Fruit fly (Drosophila melanogaster) whole organism, embryonic: ENCODE measurements around the gene dachs.

Experiments used
- Adf1 ChIP-seq: fragments of 200-800 bp; sonication (Bioruptor generic); IDR thresholded peaks from 2 replicates; pipeline ENCODE4 v1.3.6; 2022; ENCODE audit warnings: missing biosample characterization, missing genetic modification characterization
- CG1024 ChIP-seq: fragments of 200-800 bp; sonication (Bioruptor generic); IDR thresholded peaks from 2 replicates; pipeline ENCODE4 v1.3.6; 2022; ENCODE audit warnings: missing biosample characterization, missing genetic modification characterization
- CG10321 ChIP-seq: fragments of 200-800 bp; sonication (Bioruptor generic); IDR thresholded peaks from 2 replicates; pipeline ENCODE4 v1.3.6; 2022; ENCODE audit warnings: missing biosample characterization, missing genetic modification characterization
- CG10565 ChIP-seq: fragments of 200-800 bp; sonication (Bioruptor generic); optimal IDR thresholded peaks from 3 replicates; lab custom pipeline; 2016; ENCODE audit warnings: missing biosample characterization, mild to moderate bottlenecking, missing genetic modification characterization
- CG13296 ChIP-seq: fragments of 200-800 bp; sonication (Bioruptor generic); optimal IDR thresholded peaks from 3 replicates; lab custom pipeline; 2018; ENCODE audit warnings: missing biosample characterization, mild to moderate bottlenecking, missing genetic modification characterization
- CG14710 ChIP-seq: fragments of 200-800 bp; sonication (Bioruptor generic); optimal IDR thresholded peaks from 3 replicates; lab custom pipeline; 2019; ENCODE audit warnings: missing biosample characterization, mild to moderate bottlenecking, missing genetic modification characterization, moderate library complexity
- CG14860 ChIP-seq: fragments of 200-800 bp; sonication (Bioruptor generic); IDR thresholded peaks from 3 replicates; pipeline ENCODE4 v1.3.6; 2022; ENCODE audit warnings: missing biosample characterization, missing genetic modification characterization; ENCODE audit not compliant: partially characterized antibody
- CG17385 ChIP-seq: fragments of 200-800 bp; sonication (Bioruptor generic); optimal IDR thresholded peaks from 3 replicates; lab custom pipeline; 2018; ENCODE audit warnings: missing biosample characterization, mild to moderate bottlenecking, missing genetic modification characterization
- CG18262 ChIP-seq: fragments of 200-800 bp; optimal IDR thresholded peaks from 3 replicates; lab custom pipeline; 2019; ENCODE audit warnings: missing biosample characterization, mild to moderate bottlenecking, missing genetic modification characterization, moderate library complexity
- CG2129 ChIP-seq: fragments of 200-800 bp; sonication (Bioruptor generic); IDR thresholded peaks from 2 replicates; pipeline ENCODE4 v1.3.6; 2022; ENCODE audit warnings: missing biosample characterization, missing genetic modification characterization; ENCODE audit not compliant: partially characterized antibody
- CG2678 ChIP-seq: fragments of 200-800 bp; sonication (Bioruptor generic); optimal IDR thresholded peaks from 3 replicates; lab custom pipeline; 2019; ENCODE audit warnings: missing biosample characterization, mild to moderate bottlenecking, missing genetic modification characterization, moderate library complexity
- CG31365 ChIP-seq: fragments of 200-800 bp; sonication (Bioruptor generic); optimal IDR thresholded peaks from 2 replicates; lab custom pipeline; 2018; ENCODE audit warnings: missing biosample characterization, mild to moderate bottlenecking, missing genetic modification characterization
- CG31441 ChIP-seq: fragments of 200-800 bp; sonication (Bioruptor generic); IDR thresholded peaks from 2 replicates; pipeline ENCODE4 v1.3.6; 2022; ENCODE audit warnings: missing biosample characterization, missing genetic modification characterization
- CG34422 ChIP-seq: fragments of 200-800 bp; sonication (Bioruptor generic); IDR thresholded peaks from 3 replicates; pipeline ENCODE4 v1.3.6; 2022; ENCODE audit warnings: missing biosample characterization, missing genetic modification characterization
- CG3995 ChIP-seq: fragments of 200-800 bp; sonication (Bioruptor generic); optimal IDR thresholded peaks from 3 replicates; lab custom pipeline; 2016; ENCODE audit warnings: missing biosample characterization, missing genetic modification characterization
- CG4328 ChIP-seq: fragments of 200-800 bp; sonication (Bioruptor generic); optimal IDR thresholded peaks from 3 replicates; lab custom pipeline; 2017; ENCODE audit warnings: missing biosample characterization, missing genetic modification reagents, missing genetic modification characterization
- CG4360 ChIP-seq: fragments of 200-800 bp; sonication (Bioruptor generic); IDR thresholded peaks from 2 replicates; pipeline ENCODE4 v1.3.6; 2022; ENCODE audit warnings: missing biosample characterization, missing genetic modification characterization
- CG6654 ChIP-seq: fragments of 200-800 bp; sonication (Bioruptor generic); optimal IDR thresholded peaks from 2 replicates; lab custom pipeline; 2017; ENCODE audit warnings: missing biosample characterization, mild to moderate bottlenecking, missing genetic modification characterization
- CG7357 ChIP-seq: fragments of 200-800 bp; sonication (Bioruptor generic); IDR thresholded peaks from 3 replicates; pipeline ENCODE4 v1.3.6; 2022; ENCODE audit warnings: missing biosample characterization, missing genetic modification characterization
- CG8089 ChIP-seq: fragments of 200-800 bp; sonication (Bioruptor generic); optimal IDR thresholded peaks from 3 replicates; lab custom pipeline; 2016; ENCODE audit warnings: missing biosample characterization, missing genetic modification characterization
- CG8281 ChIP-seq: fragments of 200-800 bp; sonication (Bioruptor generic); optimal IDR thresholded peaks from 2 replicates; lab custom pipeline; 2018; ENCODE audit warnings: missing biosample characterization, mild to moderate bottlenecking, missing genetic modification characterization, moderate library complexity
- Dad ChIP-seq: fragments of 200-800 bp; sonication (Bioruptor generic); optimal IDR thresholded peaks from 3 replicates; lab custom pipeline; 2016; ENCODE audit warnings: missing biosample characterization, missing genetic modification characterization
- Dll ChIP-seq: fragments of 200-800 bp; sonication (Bioruptor generic); IDR thresholded peaks from 4 replicates; pipeline ENCODE4 v1.3.6; 2022; ENCODE audit warnings: missing biosample characterization, missing genetic modification characterization; ENCODE audit not compliant: partially characterized antibody
- Fer1 ChIP-seq: fragments of 200-800 bp; sonication (Bioruptor generic); optimal IDR thresholded peaks from 2 replicates; lab custom pipeline; 2017; ENCODE audit warnings: missing biosample characterization, mild to moderate bottlenecking, missing genetic modification characterization
- Hr51 ChIP-seq, 2 experiments: fragments of 200-800 bp; sonication (Bioruptor generic); optimal IDR thresholded peaks; 2 replicates in 1 of 2; 3 replicates in 1 of 2; lab custom pipeline; 2016 to 2018; ENCODE audit warnings: missing biosample characterization in 2 of 2, missing genetic modification characterization in 2 of 2, mild to moderate bottlenecking in 1 of 2, moderate library complexity in 1 of 2
- Jarid2 ChIP-seq: fragments of 200-800 bp; sonication (Bioruptor generic); optimal IDR thresholded peaks from 3 replicates; lab custom pipeline; 2017; ENCODE audit warnings: mild to moderate bottlenecking, missing biosample characterization, missing genetic modification reagents, missing genetic modification characterization
- Kr ChIP-seq: fragments of 200-800 bp; sonication (Bioruptor generic); optimal IDR thresholded peaks from 2 replicates; lab custom pipeline; 2017; ENCODE audit warnings: missing biosample characterization, mild to moderate bottlenecking, missing genetic modification characterization
- Lpt ChIP-seq: fragments of >200 bp; optimal IDR thresholded peaks from 2 replicates; lab custom pipeline; 2018; ENCODE audit warnings: missing biosample characterization, missing genetic modification characterization
- Meics ChIP-seq: fragments of 200-800 bp; sonication (Bioruptor generic); optimal IDR thresholded peaks from 2 replicates; lab custom pipeline; 2017; ENCODE audit warnings: missing biosample characterization, mild to moderate bottlenecking, missing genetic modification characterization
- Myb ChIP-seq: fragments of 200-800 bp; sonication (Bioruptor generic); optimal IDR thresholded peaks from 2 replicates; lab custom pipeline; 2016; ENCODE audit warnings: missing biosample characterization, missing genetic modification characterization
- Nf-YB ChIP-seq: fragments of 200-800 bp; sonication (Bioruptor generic); optimal IDR thresholded peaks from 3 replicates; lab custom pipeline; 2019; ENCODE audit warnings: missing biosample characterization, mild to moderate bottlenecking, missing genetic modification characterization, moderate library complexity
- Optix ChIP-seq: fragments of 200-800 bp; sonication (Bioruptor generic); IDR thresholded peaks from 3 replicates; pipeline ENCODE4 v1.3.6; 2022; ENCODE audit warnings: missing biosample characterization, missing genetic modification characterization
- Six4 ChIP-seq: fragments of 200-800 bp; sonication (Bioruptor generic); optimal IDR thresholded peaks from 2 replicates; lab custom pipeline; 2016; ENCODE audit warnings: missing biosample characterization, missing genetic modification characterization
- abd-A ChIP-seq: fragments of 200-800 bp; sonication (Bioruptor generic); optimal IDR thresholded peaks from 3 replicates; lab custom pipeline; 2019; ENCODE audit warnings: missing biosample characterization, mild to moderate bottlenecking, missing genetic modification characterization, moderate library complexity
- al ChIP-seq: fragments of 200-800 bp; sonication (Bioruptor generic); IDR thresholded peaks from 2 replicates; pipeline ENCODE4 v1.3.6; 2022; ENCODE audit warnings: missing biosample characterization, missing genetic modification characterization
- cg ChIP-seq: fragments of 200-800 bp; sonication (Bioruptor generic); optimal IDR thresholded peaks from 3 replicates; lab custom pipeline; 2019; ENCODE audit warnings: missing biosample characterization, mild to moderate bottlenecking, missing genetic modification characterization, moderate library complexity
- ewg ChIP-seq: fragments of 200-800 bp; sonication (Bioruptor generic); optimal IDR thresholded peaks from 3 replicates; lab custom pipeline; 2017; ENCODE audit warnings: mild to moderate bottlenecking, missing biosample characterization, missing genetic modification reagents, missing genetic modification characterization
- grau ChIP-seq: fragments of 200-800 bp; optimal IDR thresholded peaks from 3 replicates; lab custom pipeline; 2019; ENCODE audit warnings: missing biosample characterization, mild to moderate bottlenecking, missing genetic modification characterization, moderate library complexity
- hbn ChIP-seq: fragments of 200-800 bp; sonication (Bioruptor generic); IDR thresholded peaks from 2 replicates; pipeline ENCODE4 v1.3.6; 2022; ENCODE audit warnings: missing biosample characterization, missing genetic modification characterization; ENCODE audit not compliant: partially characterized antibody
- hkb ChIP-seq, 2 experiments: fragments of 200-800 bp in 1 of 2; fragments of >200 bp in 1 of 2; sonication (Bioruptor generic) in 1 of 2; IDR thresholded peaks in 1 of 2; optimal IDR thresholded peaks in 1 of 2; 2 replicates each; pipeline versions ENCODE4 v1.3.6 to Lab custom; 2017 to 2022; ENCODE audit warnings: missing biosample characterization in 1 of 2, missing genetic modification characterization in 1 of 2
- kah ChIP-seq: fragments of 200-800 bp; sonication (Bioruptor generic); optimal IDR thresholded peaks from 2 replicates; lab custom pipeline; 2018; ENCODE audit warnings: missing biosample characterization, mild to moderate bottlenecking, missing genetic modification characterization
- pfk ChIP-seq: fragments of 200-800 bp; sonication (Bioruptor generic); optimal IDR thresholded peaks from 2 replicates; lab custom pipeline; 2018; ENCODE audit warnings: missing biosample characterization, mild to moderate bottlenecking, missing genetic modification characterization, moderate library complexity
- rib ChIP-seq: fragments of 200-800 bp; sonication (Bioruptor generic); IDR thresholded peaks from 2 replicates; pipeline ENCODE4 v1.3.6; 2022; ENCODE audit warnings: missing biosample characterization, missing genetic modification characterization
- sd ChIP-seq: fragments of 200-800 bp; sonication (Bioruptor generic); optimal IDR thresholded peaks from 3 replicates; lab custom pipeline; 2018; ENCODE audit warnings: missing biosample characterization, mild to moderate bottlenecking, missing genetic modification characterization, moderate library complexity
- sna ChIP-seq: fragments of 200-800 bp; sonication (Bioruptor generic); IDR thresholded peaks from 2 replicates; pipeline ENCODE4 v1.3.6; 2022; ENCODE audit warnings: missing biosample characterization, missing genetic modification characterization; ENCODE audit not compliant: partially characterized antibody
- ttk ChIP-seq: fragments of 200-800 bp; sonication (Bioruptor generic); IDR thresholded peaks from 2 replicates; pipeline ENCODE4 v2.1.2; 2022; ENCODE audit warnings: missing biosample characterization, missing genetic modification characterization
- tx ChIP-seq: fragments of 200-800 bp; sonication (Bioruptor generic); optimal IDR thresholded peaks from 2 replicates; lab custom pipeline; 2016; ENCODE audit warnings: missing biosample characterization, missing genetic modification characterization
- wek ChIP-seq: fragments of 200-800 bp; sonication (Bioruptor generic); optimal IDR thresholded peaks from 3 replicates; lab custom pipeline; 2018; ENCODE audit warnings: missing biosample characterization, mild to moderate bottlenecking, missing genetic modification characterization, moderate library complexity

Gene dachs

dm6 chr2L:8521724-8522309 is 55.2 kb downstream of the dachs start, which contains the start of gene Acer (continued):
- peak; percentile 44; the same call in 1 of the 2 replicates for TF ChIP-seq Adf1 (GFP tag; lab: Robert Waterston, UW)
- TF ChIP-seq Dad (GFP tag; lab: Kevin White, UChicago), result no peak
- TF ChIP-seq al (GFP tag; lab: Robert Waterston, UW), result no peak
- peak; percentile 11 for TF ChIP-seq pfk (GFP tag; lab: Kevin White, UChicago)
- peak; percentile 0 for TF ChIP-seq CG18262 (tag; lab: Kevin White, UChicago)
- peak; percentile 41 for TF ChIP-seq CG14710 (tag; lab: Kevin White, UChicago)
- TF ChIP-seq CG7357, result no peak
- TF ChIP-seq cg (GFP tag; lab: Kevin White, UChicago), result peak; percentile 70
- no peak for TF ChIP-seq Six4
- TF ChIP-seq hkb (optimal IDR thresholded peaks at IDR 0.05; lab: Kevin White, UChicago), result no peak
- 0 out of 2 replicates have a peak, but pooled peaks have one; percentile 13 for TF ChIP-seq hkb (GFP tag; IDR thresholded peaks at IDR 0.05; lab: Robert Waterston, UW)
- peak; percentile 24 for TF ChIP-seq Kr (GFP tag; lab: Kevin White, UChicago)
- TF ChIP-seq CG31365, result peak; percentile 35
- no peak for TF ChIP-seq Optix (GFP tag; lab: Robert Waterston, UW)
- peak; percentile 75 for TF ChIP-seq Jarid2 (GFP tag; lab: Kevin White, UChicago)
- TF ChIP-seq Lpt (GFP tag; lab: Kevin White, UChicago), result no peak
- TF ChIP-seq Fer1, result peak; percentile 8
- peak; percentile 22 for TF ChIP-seq CG13296
- no peak for TF ChIP-seq ttk
- peak; percentile 95 for TF ChIP-seq wek
- no peak for TF ChIP-seq CG8089 (GFP tag; lab: Kevin White, UChicago)
- no peak for TF ChIP-seq CG2678 (tag; lab: Kevin White, UChicago)
- no peak for TF ChIP-seq CG8281 (tag; lab: Kevin White, UChicago)
- peak; percentile 5 for TF ChIP-seq Nf-YB (GFP tag; lab: Kevin White, UChicago)
- TF ChIP-seq Hr51 (GFP tag; optimal IDR thresholded peaks at IDR 0.05; lab: Kevin White, UChicago), result no peak
- no peak for TF ChIP-seq Meics (GFP tag; lab: Kevin White, UChicago)
- peak; percentile 37 for TF ChIP-seq Myb (GFP tag; lab: Kevin White, UChicago)
- peak; percentile 53; the same call in 1 of the 3 replicates for TF ChIP-seq CG34422 (GFP tag; lab: Robert Waterston, UW)
- peak; percentile 60; the same call in 3 of the 4 replicates for TF ChIP-seq Dll (GFP tag; lab: Robert Waterston, UW)
- peak; percentile 54 for TF ChIP-seq sd (tag; lab: Kevin White, UChicago)
- TF ChIP-seq CG3995, result peak; percentile 24
- no peak for TF ChIP-seq CG4360 (GFP tag; lab: Robert Waterston, UW)
- TF ChIP-seq CG31441 (GFP tag; lab: Robert Waterston, UW), result 0 out of 2 replicates have a peak, but pooled peaks have one; percentile 25
- TF ChIP-seq grau (tag; lab: Kevin White, UChicago), result no peak
- peak; percentile 47; the same call in 1 of the 2 replicates for TF ChIP-seq CG2129 (GFP tag; lab: Robert Waterston, UW)
- peak; percentile 15 for TF ChIP-seq kah (GFP tag; lab: Kevin White, UChicago)
- no peak for TF ChIP-seq CG1024
- no peak for TF ChIP-seq abd-A (tag; lab: Kevin White, UChicago)
- no peak for TF ChIP-seq CG4328 (GFP tag; lab: Kevin White, UChicago)
- TF ChIP-seq CG17385, result peak; percentile 5
- no peak for TF ChIP-seq tx (GFP tag; lab: Kevin White, UChicago)
- TF ChIP-seq CG10565 (GFP tag; lab: Kevin White, UChicago), result no peak
- peak; percentile 73; the same call in 1 of the 2 replicates for TF ChIP-seq rib (GFP tag; lab: Robert Waterston, UW)
- no peak for TF ChIP-seq ewg
- 0 out of 2 replicates have a peak, but pooled peaks have one; percentile 19 for TF ChIP-seq sna
- TF ChIP-seq CG6654 (GFP tag; lab: Kevin White, UChicago), result no peak
- no peak for TF ChIP-seq CG14860
- no peak for TF ChIP-seq CG10321 (GFP tag; lab: Robert Waterston, UW)
- TF ChIP-seq hbn (GFP tag; lab: Robert Waterston, UW), result no peak; the same call in 1 of the 2 replicates
